Fruit fly (Drosophila melanogaster): ENCODE measurements around the gene mRpL48.

- TF ChIP-seq CTCF (optimal IDR thresholded peaks at IDR 0.05): no peak
- TF ChIP-seq CG8478 (optimal IDR thresholded peaks at IDR 0.05): no peak
These were observed 14.3 kb downstream of the mRpL48 start for dm6 chr2L:1724592-1724940.

Measured in S2 (cell line).